Worm (Caenorhabditis elegans): ENCODE measurements around the gene srlf-31.

- TF ChIP-seq hmg-4 (GFP tag; optimal IDR thresholded peaks at IDR 0.05) (no peak), hnd-1 (tag; optimal IDR thresholded peaks at IDR 0.05) (no peak), flt-1 (GFP tag; IDR thresholded peaks at IDR 0.05) (no peak), ama-1 (optimal IDR thresholded peaks at IDR 0.05) (no peak), ceh-13 (GFP tag; optimal IDR thresholded peaks at IDR 0.05) (no peak), tbx-11 (GFP tag; IDR thresholded peaks at IDR 0.05) (no peak), tra-4 (tag; optimal IDR thresholded peaks at IDR 0.05) (no peak), scrt-1 (GFP tag; IDR thresholded peaks at IDR 0.05) (no peak), tbx-37 (GFP tag; conservative IDR thresholded peaks at IDR 0.05) (no peak), pes-1 (GFP tag; IDR thresholded peaks at IDR 0.05) (no peak), B0310.2 (tag; optimal IDR thresholded peaks at IDR 0.05) (no peak), sea-1 (GFP tag; conservative IDR thresholded peaks at IDR 0.05) (no peak), ceh-36 (tag; optimal IDR thresholded peaks at IDR 0.05) (no peak)
Measured at ce11 chrIV:11937087-11937486, 14.1 kb upstream of the srlf-31 start, which contains the start of gene slc-5A12.
